Fruit fly (Drosophila melanogaster): ENCODE data around the gene CG6299.

The CG6299 gene

dm6 chrX:15498791-15499190, 36.3 kb downstream of the CG6299 start (continued):
- TF ChIP-seq Spps (tag; optimal IDR thresholded peaks at IDR 0.05) (no peak), zfh1 (GFP tag; IDR thresholded peaks at IDR 0.05) (peak; percentile 49; the same call in 1 of the 3 replicates), Ptx1 (GFP tag; IDR thresholded peaks at IDR 0.05) (no peak), br (optimal IDR thresholded peaks at IDR 0.05) (no peak), dan (GFP tag; IDR thresholded peaks at IDR 0.05) (no peak), CG8944 (GFP tag; optimal IDR thresholded peaks at IDR 0.05) (no peak), Camta (GFP tag; optimal IDR thresholded peaks at IDR 0.05) (peak; percentile 7), dati (GFP tag; IDR thresholded peaks at IDR 0.05) (no peak), CHES-1-like (GFP tag; optimal IDR thresholded peaks at IDR 0.05) (no peak), klu (GFP tag; IDR thresholded peaks at IDR 0.05) (no peak), Myb (GFP tag; optimal IDR thresholded peaks at IDR 0.05) (no peak), Dip3 (GFP tag; optimal IDR thresholded peaks at IDR 0.05) (no peak), CG7839 (tag; optimal IDR thresholded peaks at IDR 0.05) (peak; percentile 17), CG17612 (GFP tag; IDR thresholded peaks at IDR 0.05) (no peak), fd64A (GFP tag; optimal IDR thresholded peaks at IDR 0.05) (peak; percentile 42), Dip2 (GFP tag; IDR thresholded peaks at IDR 0.05) (no peak), Doc3 (GFP tag; IDR thresholded peaks at IDR 0.05; ENCODE audit: partially characterized antibody) (no peak), sug (tag; optimal IDR thresholded peaks at IDR 0.05) (peak; percentile 10), yki (optimal IDR thresholded peaks at IDR 0.05) (no peak), ap (GFP tag; IDR thresholded peaks at IDR 0.05) (no peak), tna (GFP tag; IDR thresholded peaks at IDR 0.05; ENCODE audit: partially characterized antibody) (peak; percentile 33; the same call in 1 of the 2 replicates), trh (GFP tag; optimal IDR thresholded peaks at IDR 0.05) (no peak), toy (GFP tag; IDR thresholded peaks at IDR 0.05) (no peak), repo (GFP tag; optimal IDR thresholded peaks at IDR 0.05) (no peak), CG9797 (GFP tag; optimal IDR thresholded peaks at IDR 0.05) (no peak), CG12942 (GFP tag; optimal IDR thresholded peaks at IDR 0.05) (no peak), CG10366 (GFP tag; IDR thresholded peaks at IDR 0.05) (no peak), CG6272 (GFP tag; IDR thresholded peaks at IDR 0.05) (no peak), CG31224 (GFP tag; IDR thresholded peaks at IDR 0.05) (no peak), CG3838 (GFP tag; optimal IDR thresholded peaks at IDR 0.05) (no peak), Mrtf (GFP tag; IDR thresholded peaks at IDR 0.05) (no peak), pros (GFP tag; optimal IDR thresholded peaks at IDR 0.05) (no peak), Atf6 (GFP tag; IDR thresholded peaks at IDR 0.05) (0 out of 2 replicates have a peak, but pooled peaks have one; percentile 12), CG8388 (GFP tag; optimal IDR thresholded peaks at IDR 0.05) (peak; percentile 10), shn (GFP tag; optimal IDR thresholded peaks at IDR 0.05) (no peak), CG10565 (GFP tag; optimal IDR thresholded peaks at IDR 0.05) (no peak), CG11723 (GFP tag; optimal IDR thresholded peaks at IDR 0.05) (peak; percentile 18), Ravus (GFP tag; IDR thresholded peaks at IDR 0.05) (no peak), croc (GFP tag; conservative IDR thresholded peaks at IDR 0.05) (no peak), sima (GFP tag; optimal IDR thresholded peaks at IDR 0.05) (no peak), chif (GFP tag; optimal IDR thresholded peaks at IDR 0.05) (peak in 1 of 2 experiments; percentile 22), Sox102F (GFP tag; optimal IDR thresholded peaks at IDR 0.05) (no peak), salm (tag; optimal IDR thresholded peaks at IDR 0.05) (no peak), CG31365 (tag; optimal IDR thresholded peaks at IDR 0.05) (no peak), CG13624 (GFP tag; optimal IDR thresholded peaks at IDR 0.05) (no peak), jumu (GFP tag; optimal IDR thresholded peaks at IDR 0.05) (peak; percentile 27), CG14965 (GFP tag; optimal IDR thresholded peaks at IDR 0.05; ENCODE audit: borderline replicate concordance) (no peak), CG15269 (tag; optimal IDR thresholded peaks at IDR 0.05) (no peak), nau (GFP tag; optimal IDR thresholded peaks at IDR 0.05) (no peak), CG7372 (GFP tag; IDR thresholded peaks at IDR 0.05) (no peak), en (GFP tag; optimal IDR thresholded peaks at IDR 0.05) (no peak), CG10979 (tag; optimal IDR thresholded peaks at IDR 0.05) (peak; percentile 26), eve (GFP tag; optimal IDR thresholded peaks at IDR 0.05) (no peak), dpn (GFP tag; optimal IDR thresholded peaks at IDR 0.05) (no peak)
